Worm (Caenorhabditis elegans) whole organism, mixed stage, embryonic: ENCODE results near the gene disl-2.

Experiments used
- M03D4.4 ChIP-seq: sonication (generic microtip); optimal IDR thresholded peaks from 2 replicates; lab custom pipeline; 2017; ENCODE audit warnings: mild to moderate bottlenecking, missing genetic modification characterization, missing compliant biosample characterization
- ceh-43 ChIP-seq: fragments of 200-800 bp; sonication (Bioruptor generic); optimal IDR thresholded peaks from 2 replicates; lab custom pipeline; 2018; ENCODE audit warnings: mild to moderate bottlenecking, missing genetic modification characterization, moderate library complexity, missing compliant biosample characterization
- ces-1 ChIP-seq: fragments of 150-350 bp; optimal IDR thresholded peaks from 2 replicates; lab custom pipeline; 2014; ENCODE audit warnings: missing biosample characterization, missing genetic modification reagents, missing genetic modification characterization
- lin-13 ChIP-seq: fragments of 150-350 bp; optimal IDR thresholded peaks from 2 replicates; lab custom pipeline; 2014; ENCODE audit warnings: missing biosample characterization, missing genetic modification characterization
- lsy-2 ChIP-seq: fragments of 150-350 bp; optimal IDR thresholded peaks from 2 replicates; lab custom pipeline; 2014; ENCODE audit warnings: missing biosample characterization, missing genetic modification characterization
- mab-5 ChIP-seq: fragments of 150-350 bp; optimal IDR thresholded peaks from 2 replicates; lab custom pipeline; 2014; ENCODE audit warnings: missing biosample characterization, missing genetic modification characterization
- mep-1 ChIP-seq: fragments of 150-350 bp; optimal IDR thresholded peaks from 2 replicates; lab custom pipeline; 2017; ENCODE audit warnings: missing biosample characterization, missing genetic modification reagents, missing genetic modification characterization, inconsistent platforms
- nhr-12 ChIP-seq: fragments of 150-350 bp; optimal IDR thresholded peaks from 2 replicates; lab custom pipeline; 2014; ENCODE audit warnings: missing biosample characterization, missing genetic modification characterization
- sptf-1 ChIP-seq: sonication (generic microtip); optimal IDR thresholded peaks from 2 replicates; lab custom pipeline; 2017; ENCODE audit warnings: mild to moderate bottlenecking, missing genetic modification characterization, moderate library complexity, missing compliant biosample characterization
- unc-120 ChIP-seq: sonication (generic microtip); optimal IDR thresholded peaks from 2 replicates; lab custom pipeline; 2017; ENCODE audit warnings: missing genetic modification characterization, missing compliant biosample characterization; ENCODE audit not compliant: poor library complexity, severe bottlenecking
- unc-62 ChIP-seq: fragments of 150-350 bp; optimal IDR thresholded peaks from 2 replicates; lab custom pipeline; 2014; ENCODE audit warnings: missing biosample characterization, missing genetic modification reagents, missing genetic modification characterization
- ztf-11 ChIP-seq: fragments of 150-350 bp; optimal IDR thresholded peaks from 2 replicates; lab custom pipeline; 2014; ENCODE audit warnings: missing biosample characterization, missing genetic modification characterization

ce11 chrIII:5461079-5461478, 18.1 kb downstream of the disl-2 start, which contains the start of gene F48E8.3:
- no peak for TF ChIP-seq lsy-2 (tag; lab: Kevin White, UChicago)
- TF ChIP-seq M03D4.4 (tag; lab: Kevin White, UChicago), result no peak
- no peak for TF ChIP-seq nhr-12 (tag; lab: Kevin White, UChicago)
- TF ChIP-seq mep-1 (tag; lab: Kevin White, UChicago), result no peak
- no peak for TF ChIP-seq ces-1
- no peak for TF ChIP-seq unc-120 (tag; lab: Kevin White, UChicago)
- TF ChIP-seq sptf-1, result no peak
- no peak for TF ChIP-seq mab-5
- no peak for TF ChIP-seq ceh-43 (GFP tag; lab: Kevin White, UChicago)
- TF ChIP-seq lin-13 (tag; lab: Kevin White, UChicago), result no peak
- no peak for TF ChIP-seq ztf-11 (tag; lab: Kevin White, UChicago)
- no peak for TF ChIP-seq unc-62 (GFP tag; lab: Kevin White, UChicago)
